Fruit fly (Drosophila melanogaster) whole organism, adult: Measurements from ENCODE around the gene alphaTub84D.

Source experiments
- CG1620 ChIP-seq: fragments of 200-800 bp; sonication (Bioruptor generic); optimal IDR thresholded peaks from 2 replicates; lab custom pipeline; 2016; ENCODE audit warnings: missing biosample characterization, missing genetic modification characterization
- CG33017 ChIP-seq: fragments of 200-800 bp; sonication (Bioruptor generic); optimal IDR thresholded peaks from 2 replicates; lab custom pipeline; 2018; ENCODE audit warnings: missing biosample characterization, mild to moderate bottlenecking, missing genetic modification characterization, moderate library complexity
- CG5204 ChIP-seq: fragments of 200-800 bp; sonication (Bioruptor generic); optimal IDR thresholded peaks from 2 replicates; lab custom pipeline; 2016; ENCODE audit warnings: missing biosample characterization, missing genetic modification characterization
- CG7045 ChIP-seq: fragments of 200-800 bp; sonication (Bioruptor generic); optimal IDR thresholded peaks from 2 replicates; lab custom pipeline; 2017; ENCODE audit warnings: missing biosample characterization, mild to moderate bottlenecking, missing genetic modification characterization
- Crg-1 ChIP-seq: fragments of 200-800 bp; sonication (Bioruptor generic); optimal IDR thresholded peaks from 2 replicates; lab custom pipeline; 2016; ENCODE audit warnings: missing biosample characterization, missing genetic modification characterization
- Hr96 ChIP-seq: fragments of 200-800 bp; sonication (Bioruptor generic); optimal IDR thresholded peaks from 2 replicates; lab custom pipeline; 2016; ENCODE audit warnings: missing biosample characterization, missing genetic modification characterization
- Mnt ChIP-seq: fragments of 200-800 bp; sonication (Bioruptor generic); optimal IDR thresholded peaks from 2 replicates; lab custom pipeline; 2016; ENCODE audit warnings: missing biosample characterization, mild to moderate bottlenecking, missing genetic modification characterization
- bab1 ChIP-seq: fragments of 200-800 bp; sonication (Bioruptor generic); optimal IDR thresholded peaks from 3 replicates; lab custom pipeline; 2019; ENCODE audit warnings: missing biosample characterization, mild to moderate bottlenecking, missing genetic modification characterization, moderate library complexity
- cic ChIP-seq: fragments of 200-800 bp; sonication (Bioruptor generic); optimal IDR thresholded peaks from 2 replicates; lab custom pipeline; 2017; ENCODE audit warnings: missing biosample characterization, mild to moderate bottlenecking, missing genetic modification characterization, moderate library complexity
- kay ChIP-seq: fragments of 200-800 bp; sonication (Bioruptor generic); peaks from one replicate; lab custom pipeline; 2016; ENCODE audit warnings: missing biosample characterization, missing genetic modification characterization, borderline replicate concordance
- ovo ChIP-seq: fragments of 200-800 bp; sonication (Bioruptor generic); optimal IDR thresholded peaks from 2 replicates; lab custom pipeline; 2016; ENCODE audit warnings: missing biosample characterization, missing genetic modification characterization
- pad ChIP-seq: fragments of 200-800 bp; sonication (Bioruptor generic); optimal IDR thresholded peaks from 3 replicates; lab custom pipeline; 2017; ENCODE audit warnings: missing biosample characterization, missing genetic modification characterization, mild to moderate bottlenecking, moderate library complexity, missing genetic modification reagents
- toe ChIP-seq: fragments of 200-800 bp; sonication (Bioruptor generic); optimal IDR thresholded peaks from 2 replicates; lab custom pipeline; 2016; ENCODE audit warnings: missing biosample characterization, missing genetic modification characterization

dm6 chr3R:7493171-7493570 is 37.4 kb upstream of the alphaTub84D start, which contains the start of gene CG42656:
- TF ChIP-seq pad (no peak), CG1620 (GFP tag; lab: Kevin White, UChicago) (no peak), kay (GFP tag; lab: Kevin White, UChicago) (no peak), CG7045 (GFP tag; lab: Kevin White, UChicago) (no peak), CG5204 (GFP tag; lab: Kevin White, UChicago) (no peak), Crg-1 (GFP tag; lab: Kevin White, UChicago) (no peak), ovo (GFP tag; lab: Kevin White, UChicago) (no peak), Hr96 (GFP tag; lab: Kevin White, UChicago) (no peak), cic (GFP tag; lab: Kevin White, UChicago) (no peak), CG33017 (tag; lab: Kevin White, UChicago) (no peak), Mnt (GFP tag; lab: Kevin White, UChicago) (no peak), toe (GFP tag; lab: Kevin White, UChicago) (no peak), bab1 (no peak)
